Worm (Caenorhabditis elegans) whole organism, L2 larva: ENCODE data around the gene cyy-1.
A peak's percentile ranks its signal among the peaks of the same experiment; 100 is the strongest.

Experiments used
- F13H6.1 ChIP-seq: sonication (generic microtip); optimal IDR thresholded peaks from 2 replicates; lab custom pipeline; 2016; ENCODE audit warnings: missing genetic modification characterization, missing compliant biosample characterization
- ama-1 ChIP-seq: fragments of 150-350 bp; optimal IDR thresholded peaks from 2 replicates; lab custom pipeline; 2018; ENCODE audit warnings: inconsistent platforms
- blmp-1 ChIP-seq: sonication (generic microtip); optimal IDR thresholded peaks from 2 replicates; lab custom pipeline; 2017; ENCODE audit warnings: missing genetic modification characterization, mild to moderate bottlenecking, missing compliant biosample characterization, antibody characterized with exemption, moderate library complexity; ENCODE audit not compliant: insufficient read depth
- ceh-16 ChIP-seq: fragments of 150-350 bp; optimal IDR thresholded peaks from 2 replicates; lab custom pipeline; 2014; ENCODE audit warnings: missing biosample characterization, missing genetic modification characterization
- egl-27 ChIP-seq: sonication (generic microtip); optimal IDR thresholded peaks from 3 replicates; lab custom pipeline; 2017; ENCODE audit warnings: missing biosample characterization, missing genetic modification reagents, missing genetic modification characterization
- fos-1 ChIP-seq: fragments of 150-350 bp; optimal IDR thresholded peaks from 2 replicates; lab custom pipeline; 2014; ENCODE audit warnings: missing biosample characterization, missing genetic modification characterization
- lin-13 ChIP-seq: fragments of 150-350 bp; optimal IDR thresholded peaks from 2 replicates; lab custom pipeline; 2014; ENCODE audit warnings: missing biosample characterization, missing genetic modification reagents, missing genetic modification characterization
- mbf-1 ChIP-seq: sonication (generic microtip); optimal IDR thresholded peaks from 2 replicates; lab custom pipeline; 2017; ENCODE audit warnings: missing biosample characterization, missing genetic modification characterization
- nhr-10 ChIP-seq: sonication (generic microtip); optimal IDR thresholded peaks from 2 replicates; lab custom pipeline; 2017; ENCODE audit warnings: missing biosample characterization, missing genetic modification characterization
- nhr-11 ChIP-seq: fragments of 150-350 bp; optimal IDR thresholded peaks from 2 replicates; lab custom pipeline; 2014; ENCODE audit warnings: missing biosample characterization, missing genetic modification characterization
- nhr-12 ChIP-seq: fragments of 150-350 bp; optimal IDR thresholded peaks from 2 replicates; lab custom pipeline; 2014; ENCODE audit warnings: missing biosample characterization, missing genetic modification characterization
- nhr-237 ChIP-seq: fragments of 150-350 bp; optimal IDR thresholded peaks from 2 replicates; lab custom pipeline; 2014; ENCODE audit warnings: missing biosample characterization, missing genetic modification characterization
- snpc-4 ChIP-seq: fragments of 150-350 bp; optimal IDR thresholded peaks from 2 replicates; lab custom pipeline; 2014; ENCODE audit warnings: missing biosample characterization, missing genetic modification characterization
- unc-62 ChIP-seq: fragments of 150-350 bp; optimal IDR thresholded peaks from 2 replicates; lab custom pipeline; 2014; ENCODE audit warnings: missing biosample characterization, missing genetic modification reagents, missing genetic modification characterization

ce11 chrIII:8443557-8444131 is 38.0 kb downstream of the cyy-1 start, which contains the start of gene ufbp-1:
- TF ChIP-seq blmp-1 (tag; lab: Kevin White, UChicago), result no peak
- peak; percentile 75 for TF ChIP-seq lin-13 (GFP tag; lab: Kevin White, UChicago)
- no peak for TF ChIP-seq mbf-1
- TF ChIP-seq unc-62, result no peak
- TF ChIP-seq ama-1, result peak; percentile 100
- peak; percentile 11 for TF ChIP-seq F13H6.1 (tag; lab: Kevin White, UChicago)
- TF ChIP-seq egl-27 (tag; lab: Kevin White, UChicago), result no peak
- no peak for TF ChIP-seq nhr-11 (tag; lab: Kevin White, UChicago)
- TF ChIP-seq nhr-237 (tag; lab: Kevin White, UChicago), result no peak
- TF ChIP-seq nhr-12 (tag; lab: Kevin White, UChicago), result peak; percentile 57
- peak; percentile 33 for TF ChIP-seq fos-1 (tag; lab: Kevin White, UChicago)
- no peak for TF ChIP-seq snpc-4 (tag; lab: Kevin White, UChicago)
- no peak for TF ChIP-seq nhr-10
- no peak for TF ChIP-seq ceh-16
